Fruit fly (Drosophila melanogaster) whole organism, embryonic: Measurements from ENCODE around the gene Cand1.

Source experiments
- CG10209 ChIP-seq: fragments of 200-800 bp; sonication (Bioruptor generic); optimal IDR thresholded peaks from 3 replicates; lab custom pipeline; 2017; ENCODE audit warnings: missing biosample characterization, mild to moderate bottlenecking, missing genetic modification characterization, missing genetic modification reagents
- CG11398 ChIP-seq: fragments of 200-800 bp; sonication (Bioruptor generic); optimal IDR thresholded peaks from 2 replicates; lab custom pipeline; 2016; ENCODE audit warnings: missing biosample characterization, missing genetic modification characterization
- CG11560 ChIP-seq: fragments of 200-800 bp; sonication (Bioruptor generic); IDR thresholded peaks from 3 replicates; pipeline ENCODE4 v1.3.6; 2022; ENCODE audit warnings: missing biosample characterization, missing genetic modification characterization
- CG12104 ChIP-seq: fragments of 200-800 bp; sonication (Bioruptor generic); optimal IDR thresholded peaks from 3 replicates; lab custom pipeline; 2016; ENCODE audit warnings: missing biosample characterization, missing genetic modification characterization
- CG12236 ChIP-seq: fragments of 200-800 bp; sonication (Bioruptor generic); optimal IDR thresholded peaks from 2 replicates; lab custom pipeline; 2016; ENCODE audit warnings: missing biosample characterization, missing genetic modification characterization
- CG1529 ChIP-seq: fragments of 200-800 bp; sonication (Bioruptor generic); optimal IDR thresholded peaks from 3 replicates; lab custom pipeline; 2018; ENCODE audit warnings: missing biosample characterization, missing genetic modification characterization
- CG17359 ChIP-seq: fragments of 200-800 bp; sonication (Bioruptor generic); optimal IDR thresholded peaks from 3 replicates; lab custom pipeline; 2018; ENCODE audit warnings: missing biosample characterization, mild to moderate bottlenecking, missing genetic modification characterization, moderate library complexity
- CG18262 ChIP-seq: fragments of 200-800 bp; optimal IDR thresholded peaks from 3 replicates; lab custom pipeline; 2019; ENCODE audit warnings: missing biosample characterization, mild to moderate bottlenecking, missing genetic modification characterization, moderate library complexity
- CG18599 ChIP-seq: fragments of 200-800 bp; sonication (Bioruptor generic); optimal IDR thresholded peaks from 3 replicates; lab custom pipeline; 2017; ENCODE audit warnings: missing biosample characterization, missing genetic modification characterization, mild to moderate bottlenecking, moderate library complexity, missing genetic modification reagents
- CG34422 ChIP-seq: fragments of 200-800 bp; sonication (Bioruptor generic); IDR thresholded peaks from 3 replicates; pipeline ENCODE4 v1.3.6; 2022; ENCODE audit warnings: missing biosample characterization, missing genetic modification characterization
- CG6272 ChIP-seq: fragments of 200-800 bp; sonication (Bioruptor generic); IDR thresholded peaks from 2 replicates; pipeline ENCODE4 v1.3.6; 2022; ENCODE audit warnings: missing biosample characterization, missing genetic modification characterization
- CG7372 ChIP-seq: fragments of 200-800 bp; sonication (Bioruptor generic); IDR thresholded peaks from 2 replicates; pipeline ENCODE4 v1.3.6; 2022; ENCODE audit warnings: missing biosample characterization, missing genetic modification characterization
- CG9876 ChIP-seq: fragments of 200-800 bp; sonication (Bioruptor generic); optimal IDR thresholded peaks from 2 replicates; lab custom pipeline; 2016; ENCODE audit warnings: missing biosample characterization, missing genetic modification characterization
- CTCF ChIP-seq: fragments of 200-800 bp; sonication (Bioruptor generic); optimal IDR thresholded peaks from 2 replicates; lab custom pipeline; 2017; ENCODE audit warnings: missing biosample characterization, mild to moderate bottlenecking, missing genetic modification characterization, moderate library complexity
- D ChIP-seq, 2 experiments: fragments of 200-800 bp in 1 of 2; fragments of >200 bp in 1 of 2; sonication (Bioruptor generic) in 1 of 2; optimal IDR thresholded peaks; 2 replicates in 1 of 2; 3 replicates in 1 of 2; lab custom pipeline; 2017; ENCODE audit warnings: mild to moderate bottlenecking in 1 of 2, missing biosample characterization in 1 of 2, missing genetic modification characterization in 1 of 2, missing genetic modification reagents in 1 of 2
- ERR ChIP-seq: fragments of 200-800 bp; sonication (Bioruptor generic); optimal IDR thresholded peaks from 2 replicates; lab custom pipeline; 2016; ENCODE audit warnings: missing biosample characterization, missing genetic modification characterization
- HmgD ChIP-seq: fragments of 200-800 bp; sonication (Bioruptor generic); optimal IDR thresholded peaks from 3 replicates; lab custom pipeline; 2016; ENCODE audit warnings: missing biosample characterization, missing genetic modification characterization
- Hr3 ChIP-seq: fragments of 200-800 bp; sonication (Bioruptor generic); optimal IDR thresholded peaks from 3 replicates; lab custom pipeline; 2016; ENCODE audit warnings: missing biosample characterization, missing genetic modification characterization
- MESR4 ChIP-seq: fragments of 200-800 bp; sonication (Bioruptor generic); optimal IDR thresholded peaks from 2 replicates; lab custom pipeline; 2018; ENCODE audit warnings: missing biosample characterization, mild to moderate bottlenecking, missing genetic modification characterization, moderate library complexity
- Opbp ChIP-seq: fragments of 200-800 bp; sonication (Bioruptor generic); IDR thresholded peaks from 3 replicates; pipeline ENCODE4 v1.3.6; 2022; ENCODE audit warnings: missing biosample characterization, missing genetic modification characterization; ENCODE audit not compliant: partially characterized antibody
- Pdp1 ChIP-seq, 2 experiments: fragments of 200-800 bp; sonication (Bioruptor generic); optimal IDR thresholded peaks; 3 replicates each; lab custom pipeline; 2016; ENCODE audit warnings: missing biosample characterization in 2 of 2, missing genetic modification characterization in 2 of 2, mild to moderate bottlenecking in 1 of 2, moderate library complexity in 1 of 2
- Sox102F ChIP-seq: fragments of 200-800 bp; sonication (Bioruptor generic); optimal IDR thresholded peaks from 2 replicates; lab custom pipeline; 2018; ENCODE audit warnings: missing biosample characterization, mild to moderate bottlenecking, missing genetic modification characterization, moderate library complexity
- Tbp ChIP-seq: fragments of >200 bp; optimal IDR thresholded peaks from 2 replicates; lab custom pipeline; 2018; ENCODE audit warnings: missing biosample characterization, missing genetic modification characterization
- YL-1 ChIP-seq: fragments of 200-800 bp; sonication (Bioruptor generic); optimal IDR thresholded peaks from 3 replicates; lab custom pipeline; 2017; ENCODE audit warnings: missing biosample characterization, mild to moderate bottlenecking, missing genetic modification characterization
- aop ChIP-seq: fragments of 200-800 bp; sonication (Bioruptor generic); IDR thresholded peaks from 2 replicates; pipeline ENCODE4 v1.3.6; 2022; ENCODE audit warnings: missing biosample characterization, missing genetic modification characterization
- ci ChIP-seq: fragments of 200-800 bp; sonication (Bioruptor generic); IDR thresholded peaks from 3 replicates; pipeline ENCODE4 v1.3.6; 2022; ENCODE audit warnings: missing biosample characterization, missing genetic modification characterization
- dimm ChIP-seq: fragments of 200-800 bp; sonication (Bioruptor generic); IDR thresholded peaks from 2 replicates; pipeline ENCODE4 v1.3.6; 2022; ENCODE audit warnings: missing biosample characterization, missing genetic modification characterization
- emc ChIP-seq: fragments of 200-800 bp; sonication (Bioruptor generic); optimal IDR thresholded peaks from 2 replicates; lab custom pipeline; 2016; ENCODE audit warnings: missing biosample characterization, missing genetic modification characterization
- ewg ChIP-seq: fragments of 200-800 bp; sonication (Bioruptor generic); optimal IDR thresholded peaks from 3 replicates; lab custom pipeline; 2017; ENCODE audit warnings: mild to moderate bottlenecking, missing biosample characterization, missing genetic modification reagents, missing genetic modification characterization
- gcm2 ChIP-seq: fragments of 200-800 bp; sonication (Bioruptor generic); optimal IDR thresholded peaks from 2 replicates; lab custom pipeline; 2016; ENCODE audit warnings: missing biosample characterization, missing genetic modification characterization
- hb ChIP-seq: fragments of 200-800 bp; sonication (Bioruptor generic); IDR thresholded peaks from 3 replicates; pipeline ENCODE4 v1.3.6; 2022; ENCODE audit warnings: missing biosample characterization, missing genetic modification characterization; ENCODE audit not compliant: partially characterized antibody
- lilli ChIP-seq: fragments of 200-800 bp; sonication (Bioruptor generic); optimal IDR thresholded peaks from 3 replicates; lab custom pipeline; 2016; ENCODE audit warnings: missing biosample characterization, missing genetic modification characterization
- lmd ChIP-seq: fragments of 200-800 bp; sonication (Bioruptor generic); IDR thresholded peaks from 2 replicates; pipeline ENCODE4 v1.3.6; 2022; ENCODE audit warnings: missing biosample characterization, missing genetic modification characterization
- lov ChIP-seq, 2 experiments: fragments of 200-800 bp in 1 of 2; fragments of >200 bp in 1 of 2; sonication (Bioruptor generic) in 1 of 2; IDR thresholded peaks in 1 of 2; optimal IDR thresholded peaks in 1 of 2; 2 replicates in 1 of 2; 3 replicates in 1 of 2; pipeline versions ENCODE4 v1.3.6 to Lab custom; 2017 to 2022; ENCODE audit warnings: missing biosample characterization in 1 of 2, missing genetic modification characterization in 1 of 2
- pho ChIP-seq: fragments of 200-800 bp; sonication (Bioruptor generic); optimal IDR thresholded peaks from 2 replicates; lab custom pipeline; 2016; ENCODE audit warnings: missing biosample characterization, missing genetic modification characterization
- pita ChIP-seq: fragments of 200-800 bp; sonication (Bioruptor generic); optimal IDR thresholded peaks from 2 replicates; lab custom pipeline; 2017; ENCODE audit warnings: missing biosample characterization, mild to moderate bottlenecking, missing genetic modification characterization
- pum ChIP-seq: fragments of 200-800 bp; sonication (Bioruptor generic); optimal IDR thresholded peaks from 2 replicates; lab custom pipeline; 2016; ENCODE audit warnings: missing biosample characterization, missing genetic modification characterization
- ranshi ChIP-seq: fragments of 200-800 bp; sonication (Bioruptor generic); IDR thresholded peaks from 2 replicates; pipeline ENCODE4 v1.3.6; 2022; ENCODE audit warnings: missing biosample characterization, missing genetic modification characterization
- schlank ChIP-seq: fragments of 200-800 bp; sonication (Bioruptor generic); optimal IDR thresholded peaks from 2 replicates; lab custom pipeline; 2018; ENCODE audit warnings: missing biosample characterization, mild to moderate bottlenecking, missing genetic modification characterization
- so ChIP-seq: fragments of 200-800 bp; sonication (Bioruptor generic); IDR thresholded peaks from 3 replicates; pipeline ENCODE4 v1.3.6; 2022; ENCODE audit warnings: missing biosample characterization, missing genetic modification characterization
- tll ChIP-seq, 2 experiments: fragments of 200-800 bp in 1 of 2; fragments of >200 bp in 1 of 2; sonication (Bioruptor generic) in 1 of 2; optimal IDR thresholded peaks; 2 replicates each; lab custom pipeline; 2017 to 2019; ENCODE audit warnings: missing biosample characterization in 2 of 2, missing genetic modification characterization in 2 of 2, mild to moderate bottlenecking in 1 of 2, moderate library complexity in 1 of 2
- toy ChIP-seq: fragments of 200-800 bp; sonication (Bioruptor generic); IDR thresholded peaks from 2 replicates; pipeline ENCODE4 v1.3.6; 2022; ENCODE audit warnings: missing biosample characterization, missing genetic modification characterization
- trem ChIP-seq: fragments of 200-800 bp; optimal IDR thresholded peaks from 3 replicates; lab custom pipeline; 2019; ENCODE audit warnings: missing biosample characterization, mild to moderate bottlenecking, missing genetic modification characterization, moderate library complexity
- vnd ChIP-seq: fragments of 200-800 bp; sonication (Bioruptor generic); IDR thresholded peaks from 3 replicates; pipeline ENCODE4 v1.3.6; 2022; ENCODE audit warnings: missing biosample characterization, missing genetic modification characterization; ENCODE audit not compliant: partially characterized antibody
- zfh2 ChIP-seq: fragments of 200-800 bp; sonication (Bioruptor generic); optimal IDR thresholded peaks from 2 replicates; lab custom pipeline; 2016; ENCODE audit warnings: missing biosample characterization, missing genetic modification characterization

Gene Cand1

DNA sequence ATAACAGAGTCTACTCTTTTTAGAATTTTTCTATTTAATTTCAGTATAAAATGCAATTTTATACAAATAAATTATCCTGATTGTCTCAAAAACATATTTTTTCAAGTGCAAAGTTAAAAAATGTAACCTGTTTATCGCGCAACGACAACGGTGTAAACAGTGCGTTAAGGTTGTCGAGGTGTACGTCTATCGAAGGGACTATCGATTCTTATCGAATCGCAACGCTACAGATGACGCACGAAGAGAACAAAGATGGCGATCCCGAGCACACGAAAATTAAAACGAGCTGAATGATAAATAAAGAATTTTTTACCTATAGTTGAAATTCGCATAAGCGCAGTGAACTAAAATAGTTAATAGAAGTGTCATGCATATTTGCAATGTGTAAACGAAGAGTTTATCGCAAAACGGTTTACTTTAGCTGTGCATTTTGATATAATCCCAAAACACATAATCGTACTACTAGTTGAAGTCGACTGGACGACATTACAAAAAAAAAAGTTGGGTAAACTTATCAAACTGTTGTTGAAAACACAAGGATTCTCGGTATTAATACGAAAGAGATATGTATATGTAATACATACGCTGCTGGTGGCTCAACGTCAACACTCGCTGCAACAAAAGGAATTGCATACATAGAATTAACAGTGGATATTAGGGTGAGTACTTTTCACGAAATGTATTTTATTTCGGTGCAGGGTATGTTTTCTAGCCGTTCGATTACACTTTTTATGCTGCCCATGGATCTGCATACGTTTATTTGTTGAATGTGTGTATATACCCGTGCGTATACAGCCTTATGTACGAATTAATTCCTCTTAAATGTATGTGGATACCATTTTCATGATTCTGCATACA is 25.6 kb upstream of the Cand1 start, which contains the start of gene da (continued):
- peak; percentile 52 for TF ChIP-seq CG10209 (GFP tag; lab: Kevin White, UChicago)
- no peak for TF ChIP-seq aop (GFP tag; lab: Robert Waterston, UW)
- peak; percentile 20 for TF ChIP-seq emc (GFP tag; lab: Kevin White, UChicago)
- TF ChIP-seq CG18262 (tag; lab: Kevin White, UChicago): peak; percentile 58
- no peak for TF ChIP-seq lov (optimal IDR thresholded peaks at IDR 0.05; lab: Kevin White, UChicago)
- TF ChIP-seq lov (GFP tag; IDR thresholded peaks at IDR 0.05; lab: Robert Waterston, UW): peak; percentile 64; the same call in 1 of the 3 replicates
- no peak for TF ChIP-seq CG12104 (GFP tag; lab: Kevin White, UChicago)
- TF ChIP-seq CG12236 (GFP tag; lab: Kevin White, UChicago): peak; percentile 48

DNA sequence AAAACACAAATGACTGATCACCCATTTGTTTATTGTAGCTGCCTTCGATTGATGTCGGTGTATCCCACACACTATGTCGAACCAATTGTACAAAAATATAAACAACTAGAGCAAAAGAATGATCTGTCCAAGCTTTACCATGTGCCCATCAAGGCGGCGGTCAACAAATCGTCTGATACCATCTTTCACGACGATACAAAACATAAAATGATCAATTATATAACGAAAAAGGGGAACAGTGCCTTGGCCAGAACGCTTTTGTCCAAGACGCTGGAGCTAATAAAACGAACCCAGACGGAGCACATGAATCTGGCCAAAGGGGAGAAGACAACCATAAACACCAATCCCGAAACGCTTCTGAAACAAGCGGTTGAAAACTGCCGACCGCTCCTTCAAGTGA is 24.3 kb upstream of the Cand1 start:
- TF ChIP-seq CG1529 (GFP tag; lab: Kevin White, UChicago) (no peak), Pdp1 (GFP tag; optimal IDR thresholded peaks at IDR 0.05; lab: Kevin White, UChicago) (peak in 1 of 2 experiments; percentile 93), CTCF (GFP tag; lab: Kevin White, UChicago) (no peak), vnd (GFP tag; lab: Robert Waterston, UW) (no peak), Hr3 (GFP tag; lab: Kevin White, UChicago) (no peak), trem (tag; lab: Kevin White, UChicago) (no peak), ERR (GFP tag; lab: Kevin White, UChicago) (no peak), Sox102F (no peak), MESR4 (GFP tag; lab: Kevin White, UChicago) (peak; percentile 49), CG18599 (no peak), CG6272 (GFP tag; lab: Robert Waterston, UW) (no peak), YL-1 (GFP tag; lab: Kevin White, UChicago) (no peak), pita (GFP tag; lab: Kevin White, UChicago) (no peak), Opbp (GFP tag; lab: Robert Waterston, UW) (no peak)

DNA sequence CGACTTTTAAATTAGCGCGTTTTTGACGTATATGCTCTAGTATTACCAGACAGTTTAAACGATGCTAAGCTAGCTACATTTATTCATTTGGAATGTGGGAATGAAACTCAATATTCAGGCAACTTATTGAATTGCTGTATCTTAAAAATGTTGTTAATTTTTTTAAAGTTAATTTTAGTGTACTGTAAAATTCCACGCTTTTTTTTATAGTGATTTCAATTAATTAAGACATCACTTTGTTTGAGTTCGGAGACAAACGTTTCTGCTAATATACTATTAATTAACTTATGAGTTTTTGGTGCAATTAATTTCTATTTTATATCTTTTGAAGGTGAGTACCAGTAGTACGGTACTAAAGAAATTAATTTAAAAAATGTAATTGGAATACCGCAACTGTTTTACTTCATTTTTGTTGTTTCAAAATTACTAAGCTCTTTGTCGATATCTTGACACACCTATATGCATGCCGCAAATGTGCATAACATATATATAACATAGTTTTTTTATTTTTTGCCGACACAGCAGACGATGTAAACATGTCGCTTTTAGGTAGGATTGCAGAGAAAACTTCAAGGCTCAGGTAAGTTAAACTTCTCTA is 23.8 kb upstream of the Cand1 start, which contains the start of the genes Cdk1 and mRpS7:
TSS of gene Cdk1 (minus strand) at position 55 of the 598 bp plus-strand sequence.
TSS of gene mRpS7 (plus strand) at position 455 of the 598 bp plus-strand sequence.
- no peak for TF ChIP-seq CG11560 (tag; lab: Robert Waterston, UW)
- TF ChIP-seq D (optimal IDR thresholded peaks at IDR 0.05; lab: Kevin White, UChicago): no peak
- peak; percentile 64 for TF ChIP-seq D (GFP tag; optimal IDR thresholded peaks at IDR 0.05; lab: Kevin White, UChicago)
- 0 out of 3 replicates have a peak, but pooled peaks have one; percentile 34 for TF ChIP-seq so
- 0 out of 2 replicates have a peak, but pooled peaks have one; percentile 68 for TF ChIP-seq ranshi (GFP tag; lab: Robert Waterston, UW)
- TF ChIP-seq CG34422 (GFP tag; lab: Robert Waterston, UW): peak; percentile 34; the same call in 2 of the 3 replicates
- TF ChIP-seq pho (GFP tag; lab: Kevin White, UChicago): peak; percentile 63
- TF ChIP-seq CG9876 (GFP tag; lab: Kevin White, UChicago): no peak
- no peak for TF ChIP-seq CG11398 (GFP tag; lab: Kevin White, UChicago)
- no peak; the same call in 1 of the 2 replicates for TF ChIP-seq lmd (GFP tag; lab: Robert Waterston, UW)
- TF ChIP-seq hb (GFP tag; lab: Robert Waterston, UW): no peak
- peak; percentile 13 for TF ChIP-seq gcm2 (GFP tag; lab: Kevin White, UChicago)
- no peak for TF ChIP-seq toy (GFP tag; lab: Robert Waterston, UW)
- TF ChIP-seq HmgD (GFP tag; lab: Kevin White, UChicago): peak; percentile 36
- TF ChIP-seq tll (GFP tag; optimal IDR thresholded peaks at IDR 0.05; lab: Kevin White, UChicago): peak in 1 of 2 experiments; percentile 9
- TF ChIP-seq pum (GFP tag; lab: Kevin White, UChicago): peak; percentile 56
- peak; percentile 82; the same call in 2 of the 3 replicates for TF ChIP-seq ci (GFP tag; lab: Robert Waterston, UW)
- TF ChIP-seq schlank (tag; lab: Kevin White, UChicago): no peak
- peak; percentile 52 for TF ChIP-seq ewg (GFP tag; lab: Kevin White, UChicago)
- peak; percentile 52 for TF ChIP-seq zfh2 (GFP tag; lab: Kevin White, UChicago)
- TF ChIP-seq lilli (GFP tag; lab: Kevin White, UChicago): peak; percentile 71
- peak; percentile 65 for TF ChIP-seq CG7372 (GFP tag; lab: Robert Waterston, UW)
- TF ChIP-seq Tbp: no peak
- TF ChIP-seq CG17359: peak; percentile 66
- no peak for TF ChIP-seq dimm (GFP tag; lab: Robert Waterston, UW)
